Worm (Caenorhabditis elegans) whole organism, L4 larva: Measurements from ENCODE around the gene F16B12.7.

Source experiments
- cey-2 ChIP-seq: sonication (generic microtip); optimal IDR thresholded peaks from 3 replicates; lab custom pipeline; 2017; ENCODE audit warnings: missing genetic modification characterization, mild to moderate bottlenecking, missing compliant biosample characterization, antibody characterized with exemption, borderline replicate concordance; ENCODE audit not compliant: insufficient read depth
- dve-1 ChIP-seq: sonication (generic microtip); optimal IDR thresholded peaks from 2 replicates; lab custom pipeline; 2017; ENCODE audit warnings: antibody characterized with exemption, mild to moderate bottlenecking, missing genetic modification characterization, missing compliant biosample characterization; ENCODE audit not compliant: insufficient read depth
- fkh-10 ChIP-seq: fragments of 150-350 bp; optimal IDR thresholded peaks from 2 replicates; lab custom pipeline; 2014; ENCODE audit warnings: missing biosample characterization, missing genetic modification reagents, missing genetic modification characterization
- jun-1 ChIP-seq: fragments of 150-350 bp; optimal IDR thresholded peaks from 2 replicates; lab custom pipeline; 2014; ENCODE audit warnings: missing biosample characterization, missing genetic modification reagents, missing genetic modification characterization
- mep-1 ChIP-seq: fragments of 150-350 bp; sonication (generic microtip); optimal IDR thresholded peaks from 3 replicates; lab custom pipeline; 2014; ENCODE audit warnings: missing biosample characterization, missing genetic modification characterization
- nhr-237 ChIP-seq: sonication (generic microtip); optimal IDR thresholded peaks from 2 replicates; lab custom pipeline; 2017; ENCODE audit warnings: missing biosample characterization, missing genetic modification characterization

ce11 chrX:14062771-14063170, 45.6 kb upstream of the F16B12.7 start:
- TF ChIP-seq cey-2 (no peak), fkh-10 (GFP tag; lab: Kevin White, UChicago) (no peak), nhr-237 (tag; lab: Kevin White, UChicago) (no peak), dve-1 (tag; lab: Kevin White, UChicago) (no peak), mep-1 (tag; lab: Kevin White, UChicago) (no peak), jun-1 (no peak)
